Worm (Caenorhabditis elegans): Measurements from ENCODE around the gene set-3.

The set-3 gene

ce11 chrIII:9664484-9665221 is 29.7 kb downstream of the set-3 start:
- no peak for TF ChIP-seq dao-5 (tag; optimal IDR thresholded peaks at IDR 0.05)
- TF ChIP-seq W03F9.2 (tag; optimal IDR thresholded peaks at IDR 0.05): no peak
- peak; percentile 21 for TF ChIP-seq him-1 (tag; optimal IDR thresholded peaks at IDR 0.05)

- no peak for TF ChIP-seq W03F9.2 (tag; optimal IDR thresholded peaks at IDR 0.05)
- TF ChIP-seq him-1 (tag; optimal IDR thresholded peaks at IDR 0.05): no peak
- no peak for TF ChIP-seq dao-5 (tag; optimal IDR thresholded peaks at IDR 0.05)
Observed at ce11 chrIII:9663943-9664342, 30.4 kb downstream of the set-3 start.

ce11 chrIII:9662266-9662959 is 32.0 kb downstream of the set-3 start:
- TF ChIP-seq him-1 (tag; optimal IDR thresholded peaks at IDR 0.05) (no peak), dao-5 (tag; optimal IDR thresholded peaks at IDR 0.05) (no peak), W03F9.2 (tag; optimal IDR thresholded peaks at IDR 0.05) (no peak)

ce11 chrIII:9661119-9661518 is 33.3 kb downstream of the set-3 start:
- no peak for TF ChIP-seq W03F9.2 (tag; optimal IDR thresholded peaks at IDR 0.05)
- TF ChIP-seq dao-5 (tag; optimal IDR thresholded peaks at IDR 0.05): no peak
- no peak for TF ChIP-seq him-1 (tag; optimal IDR thresholded peaks at IDR 0.05)

ce11 chrIII:9658569-9658968 is 35.8 kb downstream of the set-3 start:
- TF ChIP-seq dao-5 (tag; optimal IDR thresholded peaks at IDR 0.05) (no peak), W03F9.2 (tag; optimal IDR thresholded peaks at IDR 0.05) (no peak), him-1 (tag; optimal IDR thresholded peaks at IDR 0.05) (no peak)

- no peak for TF ChIP-seq him-1 (tag; optimal IDR thresholded peaks at IDR 0.05)
- TF ChIP-seq W03F9.2 (tag; optimal IDR thresholded peaks at IDR 0.05): no peak
- no peak for TF ChIP-seq dao-5 (tag; optimal IDR thresholded peaks at IDR 0.05)
Observed at ce11 chrIII:9655802-9656201, 38.6 kb downstream of the set-3 start, which contains the start of gene C15H7.4. Gene C15H7.4, minus strand, starts transcription at chrIII:9655902.

ce11 chrIII:9651871-9652270 is 42.5 kb downstream of the set-3 start, which contains the start of gene C15H7.3:
Gene C15H7.3, minus strand, starts transcription at chrIII:9651971.
- TF ChIP-seq dao-5 (tag; optimal IDR thresholded peaks at IDR 0.05): no peak
- no peak for TF ChIP-seq him-1 (tag; optimal IDR thresholded peaks at IDR 0.05)
- TF ChIP-seq W03F9.2 (tag; optimal IDR thresholded peaks at IDR 0.05): no peak

- TF ChIP-seq W03F9.2 (tag; optimal IDR thresholded peaks at IDR 0.05) (no peak), him-1 (tag; optimal IDR thresholded peaks at IDR 0.05) (no peak), dao-5 (tag; optimal IDR thresholded peaks at IDR 0.05) (no peak)
Observed at ce11 chrIII:9646440-9647021, 47.8 kb downstream of the set-3 start.

- TF ChIP-seq dao-5 (tag; optimal IDR thresholded peaks at IDR 0.05) (no peak), him-1 (tag; optimal IDR thresholded peaks at IDR 0.05) (no peak), W03F9.2 (tag; optimal IDR thresholded peaks at IDR 0.05) (no peak)
Observed at ce11 chrIII:9645099-9645498, 49.3 kb downstream of the set-3 start.

ce11 chrIII:9642110-9642509 is 52.3 kb downstream of the set-3 start:
- TF ChIP-seq W03F9.2 (tag; optimal IDR thresholded peaks at IDR 0.05): no peak
- no peak for TF ChIP-seq him-1 (tag; optimal IDR thresholded peaks at IDR 0.05)
- no peak for TF ChIP-seq dao-5 (tag; optimal IDR thresholded peaks at IDR 0.05)
